Fruit fly (Drosophila melanogaster) whole organism, prepupa: ENCODE measurements around the gene CG33306.

Experiments
- CG6808 ChIP-seq: fragments of 200-800 bp; sonication (Bioruptor generic); optimal IDR thresholded peaks from 3 replicates; lab custom pipeline; 2017; ENCODE audit warnings: missing biosample characterization, missing genetic modification characterization, mild to moderate bottlenecking, moderate library complexity, missing genetic modification reagents
- salr ChIP-seq, 2 experiments: fragments of 200-800 bp; sonication (Bioruptor generic); optimal IDR thresholded peaks; 3 replicates each; lab custom pipeline; 2016 to 2018; ENCODE audit warnings: missing biosample characterization in 2 of 2, missing genetic modification characterization in 2 of 2, mild to moderate bottlenecking in 1 of 2

DNA sequence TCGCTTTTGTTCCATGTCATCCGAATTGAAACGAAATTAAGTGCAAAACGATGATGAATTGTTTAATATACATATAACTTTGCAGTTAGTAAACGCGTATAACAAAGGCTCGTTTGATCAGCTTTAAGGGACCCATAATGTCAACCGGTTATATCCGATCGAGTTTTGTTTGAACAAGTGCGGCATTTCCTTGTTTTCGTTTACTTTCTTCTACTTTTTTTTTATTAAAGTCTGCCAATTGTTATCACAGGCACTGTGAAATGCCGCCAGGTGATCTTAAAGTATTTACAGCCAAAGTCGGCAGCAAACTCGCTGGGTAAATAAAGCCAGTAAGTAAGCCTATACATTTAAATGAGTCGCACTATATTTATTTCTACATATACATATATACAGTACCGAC lies 36.4 kb downstream of the CG33306 start:
- TF ChIP-seq salr (GFP tag; optimal IDR thresholded peaks at IDR 0.05; lab: Kevin White, UChicago) (no peak), CG6808 (no peak)
